Worm (Caenorhabditis elegans): ENCODE measurements around the gene F21D5.5.

Gene F21D5.5

ce11 chrIV:8762471-8762870, 23.3 kb upstream of the F21D5.5 start:
- TF ChIP-seq madf-10 (tag; optimal IDR thresholded peaks at IDR 0.05) (peak; percentile 88), cebp-2 (GFP tag; IDR thresholded peaks at IDR 0.05) (no peak), hmg-1.2 (GFP tag; IDR thresholded peaks at IDR 0.05) (peak; percentile 60; the same call in 1 of the 2 replicates), lin-40 (tag; optimal IDR thresholded peaks at IDR 0.05) (no peak)

- no peak for TF ChIP-seq F57A8.1 (GFP tag; optimal IDR thresholded peaks at IDR 0.05)
- TF ChIP-seq athp-1 (tag; optimal IDR thresholded peaks at IDR 0.05): no peak
- TF ChIP-seq lin-40 (tag; optimal IDR thresholded peaks at IDR 0.05): no peak
- no peak for TF ChIP-seq rpc-1 (optimal IDR thresholded peaks at IDR 0.05)
- TF ChIP-seq rpc-1 (tag; optimal IDR thresholded peaks at IDR 0.05): no peak
- no peak for TF ChIP-seq aptf-2 (GFP tag; conservative IDR thresholded peaks at IDR 0.05)
- no peak for TF ChIP-seq mxl-1 (tag; optimal IDR thresholded peaks at IDR 0.05)
- TF ChIP-seq nfyb-1 (GFP tag; IDR thresholded peaks at IDR 0.05): no peak
- TF ChIP-seq let-526 (GFP tag; IDR thresholded peaks at IDR 0.05): no peak
- no peak for TF ChIP-seq madf-6 (GFP tag; IDR thresholded peaks at IDR 0.05)
- no peak for TF ChIP-seq mcd-1 (GFP tag; IDR thresholded peaks at IDR 0.05)
- TF ChIP-seq lin-26 (GFP tag; IDR thresholded peaks at IDR 0.05): no peak
- TF ChIP-seq sptf-2 (GFP tag; optimal IDR thresholded peaks at IDR 0.05): no peak
- TF ChIP-seq lin-35 (GFP tag; optimal IDR thresholded peaks at IDR 0.05): no peak
- no peak for TF ChIP-seq ekl-4 (GFP tag; IDR thresholded peaks at IDR 0.05)
- TF ChIP-seq Y53F4B.3 (GFP tag; IDR thresholded peaks at IDR 0.05): no peak
- TF ChIP-seq efl-1 (GFP tag; optimal IDR thresholded peaks at IDR 0.05): no peak
Observed at ce11 chrIV:8761896-8762295, 22.7 kb upstream of the F21D5.5 start, which contains the start of the genes F20C5.11 and klp-11. Gene F20C5.11, minus strand, starts transcription at chrIV:8761996. Gene klp-11, minus strand, starts transcription at chrIV:8762066.

ce11 chrIV:8758620-8759019, 19.4 kb upstream of the F21D5.5 start:
- TF ChIP-seq ztf-3 (GFP tag; optimal IDR thresholded peaks at IDR 0.05): no peak
- TF ChIP-seq madf-10 (tag; optimal IDR thresholded peaks at IDR 0.05): peak; percentile 99
- no peak for TF ChIP-seq B0035.1 (tag; optimal IDR thresholded peaks at IDR 0.05)
- TF ChIP-seq hmg-1.2 (GFP tag; IDR thresholded peaks at IDR 0.05): peak; percentile 47; the same call in 1 of the 2 replicates

ce11 chrIV:8757729-8758128, 18.5 kb upstream of the F21D5.5 start:
- peak; percentile 83 for TF ChIP-seq madf-10 (tag; optimal IDR thresholded peaks at IDR 0.05)
- no peak for TF ChIP-seq ccch-3 (GFP tag; optimal IDR thresholded peaks at IDR 0.05)
- peak; percentile 74 for TF ChIP-seq nhr-80 (tag; optimal IDR thresholded peaks at IDR 0.05)

- TF ChIP-seq lsl-1 (GFP tag; optimal IDR thresholded peaks at IDR 0.05): no peak
- peak; percentile 16 for TF ChIP-seq dpl-1 (GFP tag; optimal IDR thresholded peaks at IDR 0.05)
- TF ChIP-seq efl-1 (GFP tag; optimal IDR thresholded peaks at IDR 0.05): peak; percentile 53
Observed at ce11 chrIV:8754727-8755126, 15.5 kb upstream of the F21D5.5 start, which contains the start of gene elli-1. Gene elli-1, minus strand, starts transcription at chrIV:8754827.

- TF ChIP-seq F23B12.7 (tag; optimal IDR thresholded peaks at IDR 0.05; ENCODE audit: insufficient read depth) (peak; percentile 5), lsl-1 (GFP tag; optimal IDR thresholded peaks at IDR 0.05) (peak; percentile 79), let-526 (GFP tag; IDR thresholded peaks at IDR 0.05) (no peak), T26A5.8 (tag; optimal IDR thresholded peaks at IDR 0.05) (no peak), ets-4 (GFP tag; optimal IDR thresholded peaks at IDR 0.05) (no peak), efl-1 (GFP tag; optimal IDR thresholded peaks at IDR 0.05) (peak; percentile 0), ztf-28 (GFP tag; IDR thresholded peaks at IDR 0.05) (no peak), lir-1 (GFP tag; conservative IDR thresholded peaks at IDR 0.05) (no peak), F33H1.4 (GFP tag; IDR thresholded peaks at IDR 0.05) (peak; percentile 81; the same call in 1 of the 2 replicates), pha-4 (tag; optimal IDR thresholded peaks at IDR 0.05) (no peak), ceh-58 (GFP tag; IDR thresholded peaks at IDR 0.05) (no peak), ztf-25 (GFP tag; IDR thresholded peaks at IDR 0.05) (no peak), nhr-80 (tag; optimal IDR thresholded peaks at IDR 0.05) (no peak), nhr-120 (GFP tag; IDR thresholded peaks at IDR 0.05) (no peak), dox-1 (GFP tag; IDR thresholded peaks at IDR 0.05) (no peak), F39B2.1 (GFP tag; IDR thresholded peaks at IDR 0.05) (no peak)
Observed at ce11 chrIV:8754146-8754545, 15.0 kb upstream of the F21D5.5 start.

All from whole organism, young adult.